Fruit fly (Drosophila melanogaster): ENCODE results near the gene poe.

dm6 chr2L:8110549-8111438 is 39.4 kb upstream of the poe start:
- TF ChIP-seq CG11902 (GFP tag; optimal IDR thresholded peaks at IDR 0.05) (no peak), CG3032 (tag; optimal IDR thresholded peaks at IDR 0.05) (no peak), pdm3 (GFP tag; optimal IDR thresholded peaks at IDR 0.05) (no peak), topi (GFP tag; optimal IDR thresholded peaks at IDR 0.05) (no peak), OdsH (GFP tag; optimal IDR thresholded peaks at IDR 0.05) (no peak), ss (GFP tag; optimal IDR thresholded peaks at IDR 0.05) (no peak)

All from whole organism, prepupa.